In the genomic region with DNA sequence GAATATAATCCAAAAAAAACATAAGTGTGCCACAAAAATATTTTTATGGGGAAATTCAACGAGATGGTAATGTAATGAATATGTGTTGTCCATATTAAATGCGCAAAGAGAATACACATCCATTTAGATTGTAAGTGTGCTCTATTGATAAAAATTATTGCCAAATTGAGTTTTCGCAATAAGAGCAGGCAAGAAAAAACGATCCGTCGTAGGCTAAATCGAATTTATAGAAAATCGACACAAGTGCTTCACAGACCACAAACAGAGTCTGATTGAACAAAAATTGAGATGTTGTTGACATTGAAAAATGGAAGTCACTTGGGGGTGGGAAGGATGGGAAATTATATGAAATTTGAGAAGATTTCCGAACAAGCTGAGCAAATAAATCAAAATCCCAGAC, we compare ENCODE assay signal across 5 worm cellular contexts.
TF ChIP-seq lines count a peak whose summit lies in the region.

No protein-coding gene starts in this region.

TF ChIP-seq in whole organism, L1 larva, 84 proteins besides CTCF, POLR2A, EP300 and RAD21:
- TF ChIP-seq lin-39 (tag; optimal IDR thresholded peaks at IDR 0.05; lab: Kevin White, UChicago) (no peak), jun-1 (tag; optimal IDR thresholded peaks at IDR 0.05; lab: Kevin White, UChicago) (no peak), elt-2 (tag; optimal IDR thresholded peaks at IDR 0.05; lab: Kevin White, UChicago) (no peak), lsy-2 (tag; optimal IDR thresholded peaks at IDR 0.05; lab: Kevin White, UChicago) (no peak), lin-14 (GFP tag; optimal IDR thresholded peaks at IDR 0.05; lab: Kevin White, UChicago) (peak; percentile 56), nhr-237 (tag; optimal IDR thresholded peaks at IDR 0.05; lab: Kevin White, UChicago) (no peak), unc-98 (GFP tag; IDR thresholded peaks at IDR 0.05; lab: Robert Waterston, UW) (no peak), skn-1 (tag; optimal IDR thresholded peaks at IDR 0.05; lab: Kevin White, UChicago) (no peak), ces-1 (GFP tag; optimal IDR thresholded peaks at IDR 0.05; lab: Kevin White, UChicago) (peak; percentile 10), nhr-71 (tag; optimal IDR thresholded peaks at IDR 0.05; lab: Kevin White, UChicago) (peak; percentile 18), nhr-47 (tag; optimal IDR thresholded peaks at IDR 0.05; lab: Kevin White, UChicago) (peak; percentile 6)
TF ChIP-seq in whole organism, L1 larva: peak in this region for 4.

TF ChIP-seq in whole organism, L3 larva, 47 proteins besides CTCF, POLR2A, EP300 and RAD21:
- no peak for TF ChIP-seq fos-1 (tag; optimal IDR thresholded peaks at IDR 0.05; lab: Kevin White, UChicago)
- peak; percentile 58 for TF ChIP-seq pha-4 (tag; optimal IDR thresholded peaks at IDR 0.05; lab: Kevin White, UChicago)
TF ChIP-seq in whole organism, L3 larva: peak in this region for 1.

TF ChIP-seq in whole organism, L4 larva, 104 proteins besides CTCF, POLR2A, EP300 and RAD21:
- TF ChIP-seq ztf-7 (tag; optimal IDR thresholded peaks at IDR 0.05; lab: Kevin White, UChicago) = no peak
- peak; percentile 73 for TF ChIP-seq ces-1 (GFP tag; optimal IDR thresholded peaks at IDR 0.05; lab: Kevin White, UChicago)

TF ChIP-seq in whole organism, late embryonic, 69 proteins besides CTCF, POLR2A, EP300 and RAD21:
- TF ChIP-seq eyg-1 (tag; optimal IDR thresholded peaks at IDR 0.05; lab: Kevin White, UChicago) (no peak), Y22D7AL.16 (tag; optimal IDR thresholded peaks at IDR 0.05; lab: Kevin White, UChicago) (no peak), ceh-19 (GFP tag; optimal IDR thresholded peaks at IDR 0.05; lab: Kevin White, UChicago) (peak; percentile 31), pqm-1 (tag; optimal IDR thresholded peaks at IDR 0.05; lab: Kevin White, UChicago) (no peak), unc-42 (tag; optimal IDR thresholded peaks at IDR 0.05; lab: Kevin White, UChicago) (peak; percentile 66), ceh-6 (GFP tag; optimal IDR thresholded peaks at IDR 0.05; lab: Kevin White, UChicago) (no peak)

TF ChIP-seq in whole organism, mixed stage, embryonic, 35 proteins besides CTCF, POLR2A, EP300 and RAD21:
- no peak for TF ChIP-seq mep-1 (tag; optimal IDR thresholded peaks at IDR 0.05; lab: Kevin White, UChicago)
- TF ChIP-seq ces-1 (GFP tag; optimal IDR thresholded peaks at IDR 0.05; lab: Kevin White, UChicago) = peak; percentile 52
- no peak for TF ChIP-seq snpc-4 (tag; optimal IDR thresholded peaks at IDR 0.05; lab: Kevin White, UChicago)
TF ChIP-seq in whole organism, mixed stage, embryonic: peak in this region for 1.

Comparison
In these comparisons a context has a peak if more than half of its experiments do, and no peak if none do; other contexts are left out.
1. Of the 29 proteins assayed by ChIP-seq in both whole organism, L4 larva and whole organism, L1 larva: peak only in whole organism, L4 larva: none; only in whole organism, L1 larva: none; in both: ces-1; in neither: 28.